Worm (Caenorhabditis elegans) whole organism, late embryonic: ENCODE measurements around the gene H12I13.1.

Experiments used
- F13H6.1 ChIP-seq: sonication (generic microtip); optimal IDR thresholded peaks from 2 replicates; lab custom pipeline; 2016; ENCODE audit warnings: missing genetic modification characterization, missing compliant biosample characterization
- K02D7.2 ChIP-seq: sonication (generic microtip); optimal IDR thresholded peaks from 2 replicates; lab custom pipeline; 2017; ENCODE audit warnings: mild to moderate bottlenecking, missing genetic modification characterization, missing compliant biosample characterization
- dmd-4 ChIP-seq: sonication (generic microtip); optimal IDR thresholded peaks from 2 replicates; lab custom pipeline; 2016; ENCODE audit warnings: borderline replicate concordance, missing genetic modification characterization, missing compliant biosample characterization
- elt-4 ChIP-seq: sonication (generic microtip); optimal IDR thresholded peaks from 2 replicates; lab custom pipeline; 2016; ENCODE audit warnings: missing genetic modification characterization, missing compliant biosample characterization
- fax-1 ChIP-seq: sonication (generic microtip); optimal IDR thresholded peaks from 2 replicates; lab custom pipeline; 2016; ENCODE audit warnings: missing genotype, missing genetic modification characterization, missing compliant biosample characterization
- fkh-10 ChIP-seq: fragments of 150-350 bp; optimal IDR thresholded peaks from 2 replicates; lab custom pipeline; 2014; ENCODE audit warnings: missing biosample characterization, missing genetic modification reagents, missing genetic modification characterization
- hlh-30 ChIP-seq: sonication (generic microtip); optimal IDR thresholded peaks from 2 replicates; lab custom pipeline; 2017; ENCODE audit warnings: antibody characterized with exemption, missing genetic modification characterization, missing compliant biosample characterization; ENCODE audit not compliant: insufficient read depth
- npax-4 ChIP-seq: sonication (generic microtip); optimal IDR thresholded peaks from 2 replicates; lab custom pipeline; 2016; ENCODE audit warnings: missing genetic modification characterization, missing compliant biosample characterization
- pha-4 ChIP-seq: fragments of 150-350 bp; optimal IDR thresholded peaks from 2 replicates; lab custom pipeline; 2018; ENCODE audit warnings: missing biosample characterization, missing genetic modification reagents, missing genetic modification characterization
- rnt-1 ChIP-seq: sonication (generic microtip); optimal IDR thresholded peaks from 2 replicates; lab custom pipeline; 2016; ENCODE audit warnings: missing genetic modification characterization, missing compliant biosample characterization

- TF ChIP-seq fkh-10 (GFP tag; lab: Kevin White, UChicago) (no peak), K02D7.2 (tag; lab: Kevin White, UChicago) (no peak), elt-4 (tag; lab: Kevin White, UChicago) (no peak), fax-1 (tag; lab: Kevin White, UChicago) (no peak), npax-4 (no peak), hlh-30 (no peak), dmd-4 (tag; lab: Kevin White, UChicago) (no peak), pha-4 (tag; lab: Kevin White, UChicago) (no peak), rnt-1 (tag; lab: Kevin White, UChicago) (no peak), F13H6.1 (tag; lab: Kevin White, UChicago) (no peak)
These were observed 10.6 kb upstream of the H12I13.1 start, which contains the start of gene H12I13.6 for ce11 chrII:6077604-6078003.
